Fruit fly (Drosophila melanogaster) whole organism, prepupa: ENCODE measurements around the gene CG5181.
A peak's percentile ranks its signal among the peaks of the same experiment; 100 is the strongest.

Experiments used
- CG11762 ChIP-seq: fragments of 200-800 bp; sonication (Bioruptor generic); optimal IDR thresholded peaks from 3 replicates; lab custom pipeline; 2016; ENCODE audit warnings: missing biosample characterization, missing genetic modification characterization; ENCODE audit not compliant: insufficient read depth
- CG6163 ChIP-seq: fragments of 200-800 bp; sonication (Bioruptor generic); IDR thresholded peaks from 3 replicates; pipeline ENCODE4 v1.3.6; 2022; ENCODE audit warnings: missing biosample characterization, missing genetic modification characterization
- Hr39 ChIP-seq: fragments of 200-800 bp; sonication (Bioruptor generic); optimal IDR thresholded peaks from 2 replicates; lab custom pipeline; 2016; ENCODE audit warnings: missing biosample characterization, missing genetic modification characterization
- OdsH ChIP-seq: fragments of 200-800 bp; sonication (Bioruptor generic); optimal IDR thresholded peaks from 3 replicates; lab custom pipeline; 2016; ENCODE audit warnings: missing biosample characterization, missing genetic modification characterization
- Sox15 ChIP-seq: fragments of 200-800 bp; sonication (Bioruptor generic); optimal IDR thresholded peaks from 3 replicates; lab custom pipeline; 2016; ENCODE audit warnings: missing biosample characterization, missing genetic modification characterization
- dsx ChIP-seq: fragments of 200-800 bp; optimal IDR thresholded peaks from 3 replicates; lab custom pipeline; 2019; ENCODE audit warnings: missing biosample characterization, mild to moderate bottlenecking, missing genetic modification characterization, moderate library complexity; ENCODE audit not compliant: poor library complexity, severe bottlenecking
- fkh ChIP-seq: fragments of 200-800 bp; sonication (Bioruptor generic); optimal IDR thresholded peaks from 3 replicates; lab custom pipeline; 2017; ENCODE audit warnings: missing biosample characterization, mild to moderate bottlenecking, missing genetic modification characterization, moderate library complexity
- pdm3 ChIP-seq: fragments of 200-800 bp; sonication (Bioruptor generic); optimal IDR thresholded peaks from 3 replicates; lab custom pipeline; 2016; ENCODE audit warnings: missing biosample characterization, missing genetic modification characterization
- vri ChIP-seq: fragments of 200-800 bp; sonication (Bioruptor generic); optimal IDR thresholded peaks from 3 replicates; lab custom pipeline; 2016; ENCODE audit warnings: missing biosample characterization, mild to moderate bottlenecking, missing genetic modification characterization

- TF ChIP-seq Sox15 (GFP tag; lab: Kevin White, UChicago): peak; percentile 12
- peak; percentile 64 for TF ChIP-seq pdm3
- no peak for TF ChIP-seq fkh (GFP tag; lab: Kevin White, UChicago)
- TF ChIP-seq Hr39 (GFP tag; lab: Kevin White, UChicago): peak; percentile 81
- peak; percentile 46 for TF ChIP-seq CG11762 (GFP tag; lab: Kevin White, UChicago)
- no peak for TF ChIP-seq dsx (GFP tag; lab: Kevin White, UChicago)
- peak; percentile 58 for TF ChIP-seq vri
- TF ChIP-seq OdsH: peak; percentile 68
- peak; percentile 87 for TF ChIP-seq CG6163 (GFP tag; lab: Robert Waterston, UW)
Observed at dm6 chr2L:7376157-7376556, 33.5 kb downstream of the CG5181 start.
